Fruit fly (Drosophila melanogaster): Measurements from ENCODE around the gene rdgA.
A peak's percentile ranks its signal among the peaks of the same experiment; 100 is the strongest.

The rdgA gene

dm6 chrX:8897859-8898427, 8.9 kb upstream of the rdgA start, which contains the start of gene Moe (continued):
- TF ChIP-seq ATbp (GFP tag; optimal IDR thresholded peaks at IDR 0.05) (no peak), CG9876 (GFP tag; optimal IDR thresholded peaks at IDR 0.05) (peak; percentile 36), MBD-R2 (GFP tag; IDR thresholded peaks at IDR 0.05) (peak; percentile 59), CG12104 (GFP tag; optimal IDR thresholded peaks at IDR 0.05) (peak; percentile 1), CG7987 (GFP tag; optimal IDR thresholded peaks at IDR 0.05) (peak; percentile 25), CG1647 (GFP tag; optimal IDR thresholded peaks at IDR 0.05) (peak; percentile 42), CG30020 (tag; optimal IDR thresholded peaks at IDR 0.05) (peak; percentile 27), CG8281 (tag; optimal IDR thresholded peaks at IDR 0.05) (no peak), CG8290 (GFP tag; optimal IDR thresholded peaks at IDR 0.05) (peak; percentile 12), CG8290 (tag; optimal IDR thresholded peaks at IDR 0.05) (peak in 1 of 2 experiments; percentile 16), Sry-δ (GFP tag; optimal IDR thresholded peaks at IDR 0.05) (peak; percentile 94), cad (GFP tag; optimal IDR thresholded peaks at IDR 0.05) (no peak), CG7963 (GFP tag; IDR thresholded peaks at IDR 0.05; ENCODE audit: partially characterized antibody) (peak; percentile 61; the same call in 1 of the 3 replicates), CG13624 (GFP tag; optimal IDR thresholded peaks at IDR 0.05) (peak; percentile 64), CG17612 (GFP tag; IDR thresholded peaks at IDR 0.05) (no peak), CG4424 (GFP tag; optimal IDR thresholded peaks at IDR 0.05) (peak; percentile 25), Pdp1 (GFP tag; optimal IDR thresholded peaks at IDR 0.05) (peak; percentile 60 to 71), CG2712 (tag; optimal IDR thresholded peaks at IDR 0.05) (peak; percentile 51), CG6765 (GFP tag; optimal IDR thresholded peaks at IDR 0.05) (no peak), CG6791 (GFP tag; IDR thresholded peaks at IDR 0.05; ENCODE audit: partially characterized antibody) (peak; percentile 75), Meics (GFP tag; optimal IDR thresholded peaks at IDR 0.05) (peak; percentile 16), Doc2 (GFP tag; IDR thresholded peaks at IDR 0.05) (no peak), CG12769 (tag; optimal IDR thresholded peaks at IDR 0.05) (no peak), CG16863 (GFP tag; optimal IDR thresholded peaks at IDR 0.05) (peak; percentile 3), CG3065 (GFP tag; optimal IDR thresholded peaks at IDR 0.05) (no peak), pan (optimal IDR thresholded peaks at IDR 0.05) (no peak), pan (GFP tag; optimal IDR thresholded peaks at IDR 0.05 in 1 of 2, IDR thresholded peaks at IDR 0.05 in 1 of 2) (peak in 1 of 2 experiments; percentile 47), CG11398 (GFP tag; optimal IDR thresholded peaks at IDR 0.05) (peak; percentile 38), CG13894 (tag; optimal IDR thresholded peaks at IDR 0.05) (peak; percentile 24), CG32767 (GFP tag; IDR thresholded peaks at IDR 0.05) (no peak), Chrac-16 (GFP tag; optimal IDR thresholded peaks at IDR 0.05) (peak; percentile 30), CG3281 (GFP tag; optimal IDR thresholded peaks at IDR 0.05) (no peak), CG7556 (GFP tag; optimal IDR thresholded peaks at IDR 0.05) (no peak), CG31441 (GFP tag; IDR thresholded peaks at IDR 0.05) (0 out of 2 replicates have a peak, but pooled peaks have one; percentile 19), yki (optimal IDR thresholded peaks at IDR 0.05) (no peak), Drgx (GFP tag; IDR thresholded peaks at IDR 0.05) (peak; percentile 40; the same call in 1 of the 2 replicates), CG14965 (GFP tag; optimal IDR thresholded peaks at IDR 0.05; ENCODE audit: borderline replicate concordance) (no peak), chm (GFP tag; IDR thresholded peaks at IDR 0.05) (no peak), hbn (GFP tag; IDR thresholded peaks at IDR 0.05; ENCODE audit: partially characterized antibody) (peak; percentile 78), CG6272 (GFP tag; IDR thresholded peaks at IDR 0.05) (peak; percentile 48; the same call in 1 of the 2 replicates), insv (GFP tag; optimal IDR thresholded peaks at IDR 0.05) (peak in 1 of 2 experiments; percentile 40), Nf-YC (tag; optimal IDR thresholded peaks at IDR 0.05) (peak; percentile 55), CG17186 (GFP tag; optimal IDR thresholded peaks at IDR 0.05) (peak; percentile 33), bowl (GFP tag; IDR thresholded peaks at IDR 0.05) (no peak), fd3F (GFP tag; optimal IDR thresholded peaks at IDR 0.05) (no peak), B-H2 (GFP tag; optimal IDR thresholded peaks at IDR 0.05) (peak; percentile 42), slou (GFP tag; optimal IDR thresholded peaks at IDR 0.05) (peak; percentile 19), kni (GFP tag; optimal IDR thresholded peaks at IDR 0.05) (no peak), Dek (tag; optimal IDR thresholded peaks at IDR 0.05) (peak; percentile 4), ems (GFP tag; optimal IDR thresholded peaks at IDR 0.05) (peak; percentile 54), CG14014 (GFP tag; IDR thresholded peaks at IDR 0.05) (0 out of 2 replicates have a peak, but pooled peaks have one; percentile 7)

Data from whole organism, embryonic.